Fruit fly (Drosophila melanogaster): ENCODE data around the gene CG32808.

dm6 chrX:1454837-1455236 is 14.8 kb downstream of the CG32808 start:
- no peak for TF ChIP-seq usp (GFP tag; optimal IDR thresholded peaks at IDR 0.05)
- TF ChIP-seq br (GFP tag; optimal IDR thresholded peaks at IDR 0.05), result no peak
- no peak for TF ChIP-seq Hr78 (GFP tag; optimal IDR thresholded peaks at IDR 0.05)
- no peak for TF ChIP-seq OdsH (GFP tag; optimal IDR thresholded peaks at IDR 0.05)
- TF ChIP-seq N (GFP tag; optimal IDR thresholded peaks at IDR 0.05), result no peak

All from whole organism, wandering third instar larva.